Fruit fly (Drosophila melanogaster) whole organism, embryonic: ENCODE data around the gene CG12784.

ENCODE experiments used
- Abd-B ChIP-seq: fragments of 200-800 bp; sonication (Bioruptor generic); optimal IDR thresholded peaks from 2 replicates; lab custom pipeline; 2018; ENCODE audit warnings: missing biosample characterization, mild to moderate bottlenecking, missing genetic modification characterization, moderate library complexity
- B-H1 ChIP-seq: fragments of 200-800 bp; sonication (Bioruptor generic); IDR thresholded peaks from 3 replicates; pipeline ENCODE4 v1.3.6; 2022; ENCODE audit warnings: missing biosample characterization, missing genetic modification characterization
- CG11504 ChIP-seq: fragments of 200-800 bp; sonication (Bioruptor generic); optimal IDR thresholded peaks from 3 replicates; lab custom pipeline; 2019; ENCODE audit warnings: missing biosample characterization, mild to moderate bottlenecking, missing genetic modification characterization, moderate library complexity
- CG14014 ChIP-seq: fragments of 200-800 bp; sonication (Bioruptor generic); IDR thresholded peaks from 2 replicates; pipeline ENCODE4 v1.3.6; 2022; ENCODE audit warnings: missing biosample characterization, missing genetic modification characterization
- CG14965 ChIP-seq: fragments of 200-800 bp; sonication (Bioruptor generic); optimal IDR thresholded peaks from 2 replicates; lab custom pipeline; 2016; ENCODE audit warnings: missing biosample characterization, missing genetic modification characterization, borderline replicate concordance
- CG1603 ChIP-seq: fragments of 200-800 bp; sonication (Bioruptor generic); optimal IDR thresholded peaks from 2 replicates; lab custom pipeline; 2019; ENCODE audit warnings: missing biosample characterization, mild to moderate bottlenecking, missing genetic modification characterization, moderate library complexity
- CG17912 ChIP-seq: fragments of 200-800 bp; sonication (Bioruptor generic); optimal IDR thresholded peaks from 2 replicates; lab custom pipeline; 2018; ENCODE audit warnings: missing biosample characterization, mild to moderate bottlenecking, missing genetic modification characterization
- CG18599 ChIP-seq: fragments of 200-800 bp; sonication (Bioruptor generic); optimal IDR thresholded peaks from 3 replicates; lab custom pipeline; 2017; ENCODE audit warnings: missing biosample characterization, missing genetic modification characterization, mild to moderate bottlenecking, moderate library complexity, missing genetic modification reagents
- CG18619 ChIP-seq: fragments of 200-800 bp; sonication (Bioruptor generic); optimal IDR thresholded peaks from 3 replicates; lab custom pipeline; 2017; ENCODE audit warnings: missing biosample characterization, mild to moderate bottlenecking, missing genetic modification characterization
- CG18764 ChIP-seq: fragments of 200-800 bp; sonication (Bioruptor generic); optimal IDR thresholded peaks from 3 replicates; lab custom pipeline; 2016; ENCODE audit warnings: missing biosample characterization, missing genetic modification characterization
- CG2120 ChIP-seq: fragments of 200-800 bp; sonication (Bioruptor generic); optimal IDR thresholded peaks from 3 replicates; lab custom pipeline; 2016; ENCODE audit warnings: missing biosample characterization, missing genetic modification characterization
- CG31224 ChIP-seq: fragments of 200-800 bp; sonication (Bioruptor generic); IDR thresholded peaks from 2 replicates; pipeline ENCODE4 v1.3.6; 2022; ENCODE audit warnings: missing biosample characterization, missing genetic modification characterization
- CG31365 ChIP-seq: fragments of 200-800 bp; sonication (Bioruptor generic); optimal IDR thresholded peaks from 2 replicates; lab custom pipeline; 2018; ENCODE audit warnings: missing biosample characterization, mild to moderate bottlenecking, missing genetic modification characterization
- CG3407 ChIP-seq: fragments of 200-800 bp; sonication (Bioruptor generic); optimal IDR thresholded peaks from 2 replicates; lab custom pipeline; 2018; ENCODE audit warnings: missing biosample characterization, mild to moderate bottlenecking, missing genetic modification characterization
- CG4424 ChIP-seq: fragments of 200-800 bp; sonication (Bioruptor generic); optimal IDR thresholded peaks from 3 replicates; lab custom pipeline; 2016; ENCODE audit warnings: missing biosample characterization, missing genetic modification characterization
- CG6254 ChIP-seq: fragments of 200-800 bp; sonication (Bioruptor generic); optimal IDR thresholded peaks from 3 replicates; lab custom pipeline; 2017; ENCODE audit warnings: mild to moderate bottlenecking, missing biosample characterization, missing genetic modification reagents, missing genetic modification characterization
- CG6854 ChIP-seq: fragments of 200-800 bp; sonication (Bioruptor generic); optimal IDR thresholded peaks from 3 replicates; lab custom pipeline; 2017; ENCODE audit warnings: missing biosample characterization, mild to moderate bottlenecking, missing genetic modification characterization
- CG7987 ChIP-seq: fragments of 200-800 bp; sonication (Bioruptor generic); optimal IDR thresholded peaks from 2 replicates; lab custom pipeline; 2018; ENCODE audit warnings: missing biosample characterization, mild to moderate bottlenecking, missing genetic modification characterization, moderate library complexity
- CG8089 ChIP-seq: fragments of 200-800 bp; sonication (Bioruptor generic); optimal IDR thresholded peaks from 3 replicates; lab custom pipeline; 2016; ENCODE audit warnings: missing biosample characterization, missing genetic modification characterization
- CG8924 ChIP-seq: fragments of 200-800 bp; optimal IDR thresholded peaks from 3 replicates; lab custom pipeline; 2019; ENCODE audit warnings: missing biosample characterization, mild to moderate bottlenecking, missing genetic modification characterization, moderate library complexity
- CG8944 ChIP-seq: fragments of 200-800 bp; sonication (Bioruptor generic); optimal IDR thresholded peaks from 3 replicates; lab custom pipeline; 2016; ENCODE audit warnings: missing biosample characterization, missing genetic modification characterization
- CG9797 ChIP-seq: fragments of 200-800 bp; sonication (Bioruptor generic); optimal IDR thresholded peaks from 3 replicates; lab custom pipeline; 2018; ENCODE audit warnings: missing biosample characterization, mild to moderate bottlenecking, missing genetic modification characterization
- CG9932 ChIP-seq: fragments of 200-800 bp; sonication (Bioruptor generic); IDR thresholded peaks from 2 replicates; pipeline ENCODE4 v1.3.6; 2022; ENCODE audit warnings: missing biosample characterization, missing genetic modification characterization
- CoRest ChIP-seq: fragments of 200-800 bp; sonication (Bioruptor generic); optimal IDR thresholded peaks from 3 replicates; lab custom pipeline; 2018; ENCODE audit warnings: missing biosample characterization, mild to moderate bottlenecking, missing genetic modification characterization, moderate library complexity
- Hr39 ChIP-seq: fragments of >200 bp; optimal IDR thresholded peaks from 2 replicates; lab custom pipeline; 2017
- Hr51 ChIP-seq, 2 experiments: fragments of 200-800 bp; sonication (Bioruptor generic); optimal IDR thresholded peaks; 2 replicates in 1 of 2; 3 replicates in 1 of 2; lab custom pipeline; 2016 to 2018; ENCODE audit warnings: missing biosample characterization in 2 of 2, missing genetic modification characterization in 2 of 2, mild to moderate bottlenecking in 1 of 2, moderate library complexity in 1 of 2
- Jarid2 ChIP-seq: fragments of 200-800 bp; sonication (Bioruptor generic); optimal IDR thresholded peaks from 3 replicates; lab custom pipeline; 2017; ENCODE audit warnings: mild to moderate bottlenecking, missing biosample characterization, missing genetic modification reagents, missing genetic modification characterization
- Meics ChIP-seq: fragments of 200-800 bp; sonication (Bioruptor generic); optimal IDR thresholded peaks from 2 replicates; lab custom pipeline; 2017; ENCODE audit warnings: missing biosample characterization, mild to moderate bottlenecking, missing genetic modification characterization
- Oaz ChIP-seq: fragments of 200-800 bp; sonication (Bioruptor generic); IDR thresholded peaks from 2 replicates; pipeline ENCODE4 v1.3.6; 2022; ENCODE audit warnings: missing biosample characterization, missing genetic modification characterization
- Rfx ChIP-seq: fragments of 200-800 bp; sonication (Bioruptor generic); IDR thresholded peaks from 2 replicates; pipeline ENCODE4 v1.3.6; 2022; ENCODE audit warnings: missing biosample characterization, missing genetic modification characterization
- ci ChIP-seq: fragments of 200-800 bp; sonication (Bioruptor generic); IDR thresholded peaks from 3 replicates; pipeline ENCODE4 v1.3.6; 2022; ENCODE audit warnings: missing biosample characterization, missing genetic modification characterization
- dan ChIP-seq: fragments of 200-800 bp; sonication (Bioruptor generic); IDR thresholded peaks from 2 replicates; pipeline ENCODE4 v1.3.6; 2022; ENCODE audit warnings: missing biosample characterization, missing genetic modification characterization
- dysf ChIP-seq: fragments of 200-800 bp; sonication (Bioruptor generic); IDR thresholded peaks from 3 replicates; pipeline ENCODE4 v1.3.6; 2022; ENCODE audit warnings: missing biosample characterization, missing genetic modification characterization
- fd102C ChIP-seq: fragments of 200-800 bp; sonication (Bioruptor generic); optimal IDR thresholded peaks from 2 replicates; lab custom pipeline; 2018; ENCODE audit warnings: missing biosample characterization, mild to moderate bottlenecking, missing genetic modification characterization, moderate library complexity
- gcm ChIP-seq: fragments of 200-800 bp; sonication (Bioruptor generic); optimal IDR thresholded peaks from 2 replicates; lab custom pipeline; 2019; ENCODE audit warnings: missing biosample characterization, mild to moderate bottlenecking, missing genetic modification characterization, moderate library complexity
- jigr1 ChIP-seq: fragments of 200-800 bp; sonication (Bioruptor generic); IDR thresholded peaks from 3 replicates; pipeline ENCODE4 v1.3.6; 2022; ENCODE audit warnings: missing biosample characterization, missing genetic modification characterization
- jumu ChIP-seq: fragments of 200-800 bp; sonication (Bioruptor generic); optimal IDR thresholded peaks from 3 replicates; lab custom pipeline; 2016; ENCODE audit warnings: missing biosample characterization, missing genetic modification characterization
- lab ChIP-seq: fragments of 200-800 bp; sonication (Bioruptor generic); optimal IDR thresholded peaks from 3 replicates; lab custom pipeline; 2017; ENCODE audit warnings: missing biosample characterization, missing genetic modification characterization, mild to moderate bottlenecking, moderate library complexity, missing genetic modification reagents
- nmo ChIP-seq: fragments of 200-800 bp; sonication (Bioruptor generic); optimal IDR thresholded peaks from 2 replicates; lab custom pipeline; 2018; ENCODE audit warnings: missing biosample characterization, mild to moderate bottlenecking, missing genetic modification characterization, moderate library complexity
- onecut ChIP-seq: fragments of 200-800 bp; sonication (Bioruptor generic); IDR thresholded peaks from 2 replicates; pipeline ENCODE4 v1.3.6; 2022; ENCODE audit warnings: missing biosample characterization, missing genetic modification characterization
- org-1 ChIP-seq: fragments of 200-800 bp; sonication (Bioruptor generic); optimal IDR thresholded peaks from 2 replicates; lab custom pipeline; 2017; ENCODE audit warnings: missing biosample characterization, missing genetic modification characterization
- scrt ChIP-seq: fragments of 200-800 bp; sonication (Bioruptor generic); optimal IDR thresholded peaks from 2 replicates; lab custom pipeline; 2018; ENCODE audit warnings: missing biosample characterization, mild to moderate bottlenecking, missing genetic modification characterization, moderate library complexity
- sens ChIP-seq: fragments of 200-800 bp; sonication (Bioruptor generic); peaks from one replicate; lab custom pipeline; 2016; ENCODE audit warnings: missing biosample characterization, missing genetic modification characterization
- sima ChIP-seq: fragments of 200-800 bp; sonication (Bioruptor generic); optimal IDR thresholded peaks from 2 replicates; lab custom pipeline; 2016; ENCODE audit warnings: missing biosample characterization, missing genetic modification characterization
- slbo ChIP-seq: fragments of 200-800 bp; sonication (Bioruptor generic); IDR thresholded peaks from 2 replicates; pipeline ENCODE4 v1.3.6; 2022; ENCODE audit warnings: missing biosample characterization, missing genetic modification characterization
- zfh1 ChIP-seq: fragments of 200-800 bp; sonication (Bioruptor generic); IDR thresholded peaks from 3 replicates; pipeline ENCODE4 v1.3.6; 2022; ENCODE audit warnings: missing biosample characterization, missing genetic modification characterization

The CG12784 gene

DNA sequence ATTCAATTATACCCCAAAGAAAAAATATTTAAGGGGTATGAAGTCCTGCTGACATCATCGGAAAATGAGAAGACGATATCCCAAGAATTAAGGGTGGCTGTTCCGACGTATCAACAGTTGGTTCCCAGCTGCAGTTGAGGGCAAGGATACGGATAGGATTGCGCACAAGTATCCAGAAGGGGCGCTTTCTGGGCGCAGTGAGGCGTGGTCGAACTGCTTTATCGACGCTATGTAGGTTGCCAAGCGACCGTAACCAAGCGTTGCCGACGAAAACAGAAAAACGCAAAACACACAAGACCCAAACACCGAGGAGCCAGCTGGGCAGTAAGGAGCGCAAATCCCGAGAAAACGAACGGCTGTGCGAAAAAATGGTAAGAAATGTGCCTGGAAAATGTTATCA lies 11.2 kb downstream of the CG12784 start, which contains the start of gene Ttc26:
Gene Ttc26, plus strand, starts transcription at position 289 of the 400 bp plus-strand sequence.
- TF ChIP-seq CG8924 (tag; lab: Kevin White, UChicago) (no peak), Rfx (GFP tag; lab: Robert Waterston, UW) (peak; percentile 61; the same call in 1 of the 2 replicates), onecut (GFP tag; lab: Robert Waterston, UW) (no peak), CG18764 (no peak), CG31365 (tag; lab: Kevin White, UChicago) (peak; percentile 53), CG6854 (GFP tag; lab: Kevin White, UChicago) (no peak), Oaz (GFP tag; lab: Robert Waterston, UW) (no peak), jigr1 (GFP tag; lab: Robert Waterston, UW) (no peak), Hr39 (lab: Kevin White, UChicago) (no peak), CG4424 (GFP tag; lab: Kevin White, UChicago) (no peak), CG3407 (GFP tag; lab: Kevin White, UChicago) (no peak), scrt (GFP tag; lab: Kevin White, UChicago) (peak; percentile 71)

dm6 chr3R:15775242-15775641 lies 12.3 kb downstream of the CG12784 start, which contains the start of gene CG45207:
TSS of gene CG45207 (minus strand) at chr3R:15775342.
- TF ChIP-seq CG9932 (GFP tag; lab: Robert Waterston, UW) (no peak), dan (GFP tag; lab: Robert Waterston, UW) (no peak), CG3407 (GFP tag; lab: Kevin White, UChicago) (no peak), CG9797 (GFP tag; lab: Kevin White, UChicago) (no peak), CG1603 (tag; lab: Kevin White, UChicago) (no peak)
- TF ChIP-seq, all 482 proteins: peak for 0

- no peak for TF ChIP-seq Abd-B (GFP tag; lab: Kevin White, UChicago)
- TF ChIP-seq gcm (GFP tag; lab: Kevin White, UChicago): no peak
- TF ChIP-seq CG14965 (GFP tag; lab: Kevin White, UChicago): no peak
- no peak for TF ChIP-seq CG6254 (GFP tag; lab: Kevin White, UChicago)
- TF ChIP-seq CG18619 (GFP tag; lab: Kevin White, UChicago): no peak
- no peak for TF ChIP-seq nmo (GFP tag; lab: Kevin White, UChicago)
- TF ChIP-seq jumu (GFP tag; lab: Kevin White, UChicago): no peak
- TF ChIP-seq CG8089 (GFP tag; lab: Kevin White, UChicago): no peak
These were observed 16.6 kb downstream of the CG12784 start, which contains the start of gene CG5614 for dm6 chr3R:15779505-15779904. TSS of gene CG5614 (plus strand) at chr3R:15779805.

dm6 chr3R:15784298-15784697 lies 21.4 kb downstream of the CG12784 start:
- no peak for TF ChIP-seq sima
- TF ChIP-seq Hr51 (GFP tag; optimal IDR thresholded peaks at IDR 0.05; lab: Kevin White, UChicago): peak in 1 of 2 experiments; percentile 4
- peak; percentile 18 for TF ChIP-seq lab (GFP tag; lab: Kevin White, UChicago)
- TF ChIP-seq CG7987 (GFP tag; lab: Kevin White, UChicago): no peak
- no peak for TF ChIP-seq Jarid2 (GFP tag; lab: Kevin White, UChicago)
- peak; percentile 20 for TF ChIP-seq CoRest
- no peak for TF ChIP-seq CG8944 (GFP tag; lab: Kevin White, UChicago)
- TF ChIP-seq Meics: peak; percentile 26
- TF ChIP-seq fd102C (GFP tag; lab: Kevin White, UChicago): no peak
- TF ChIP-seq ci (GFP tag; lab: Robert Waterston, UW): no peak
- TF ChIP-seq CG17912 (GFP tag; lab: Kevin White, UChicago): no peak
- TF ChIP-seq CG2120 (GFP tag; lab: Kevin White, UChicago): peak; percentile 38
- TF ChIP-seq slbo (GFP tag; lab: Robert Waterston, UW): peak; percentile 54
- TF ChIP-seq CG8089 (GFP tag; lab: Kevin White, UChicago): no peak
- peak; percentile 56 for TF ChIP-seq sens (GFP tag; lab: Kevin White, UChicago)
- peak; percentile 45 for TF ChIP-seq CG18599
- peak; percentile 44 for TF ChIP-seq CG11504 (tag; lab: Kevin White, UChicago)
- TF ChIP-seq CG31224 (GFP tag; lab: Robert Waterston, UW): no peak
- TF ChIP-seq CG14014 (GFP tag; lab: Robert Waterston, UW): 0 out of 2 replicates have a peak, but pooled peaks have one; percentile 11
- 0 out of 3 replicates have a peak, but pooled peaks have one; percentile 24 for TF ChIP-seq B-H1 (GFP tag; lab: Robert Waterston, UW)
- TF ChIP-seq zfh1 (GFP tag; lab: Robert Waterston, UW): no peak
- TF ChIP-seq org-1 (GFP tag; lab: Kevin White, UChicago): no peak
- 0 out of 3 replicates have a peak, but pooled peaks have one; percentile 19 for TF ChIP-seq dysf (GFP tag; lab: Robert Waterston, UW)
